Fruit fly (Drosophila melanogaster): ENCODE measurements around the gene CG8349.

- TF ChIP-seq Myc (optimal IDR thresholded peaks at IDR 0.05) (no peak), psq (optimal IDR thresholded peaks at IDR 0.05) (no peak), insv (optimal IDR thresholded peaks at IDR 0.05) (no peak), h (optimal IDR thresholded peaks at IDR 0.05) (no peak), ttk (optimal IDR thresholded peaks at IDR 0.05) (no peak)
These were observed 13.4 kb downstream of the CG8349 start for dm6 chr2L:8229134-8229533.

All from Kc167 (cell line).